Worm (Caenorhabditis elegans) whole organism, L1 larva: ENCODE measurements around the gene C46F4.3.
A peak's percentile ranks its signal among the peaks of the same experiment; 100 is the strongest.

Source experiments
- C04F5.9 ChIP-seq: sonication (generic microtip); optimal IDR thresholded peaks from 2 replicates; lab custom pipeline; 2016; ENCODE audit warnings: missing genetic modification characterization, missing compliant biosample characterization
- C34B4.2 ChIP-seq: sonication (generic microtip); optimal IDR thresholded peaks from 2 replicates; lab custom pipeline; 2017; ENCODE audit warnings: mild to moderate bottlenecking, missing genetic modification characterization, missing compliant biosample characterization
- F16B12.6 ChIP-seq: fragments of 150-350 bp; optimal IDR thresholded peaks from 2 replicates; lab custom pipeline; 2014; ENCODE audit warnings: missing biosample characterization, missing genetic modification characterization
- Y116A8C.19 ChIP-seq: sonication (generic microtip); optimal IDR thresholded peaks from 2 replicates; lab custom pipeline; 2016; ENCODE audit warnings: missing compliant biosample characterization, missing genetic modification characterization, borderline replicate concordance
- ama-1 ChIP-seq: fragments of 150-350 bp; optimal IDR thresholded peaks from 2 replicates; lab custom pipeline; 2014
- ceh-63 ChIP-seq: fragments of 200-800 bp; sonication (Bioruptor generic); optimal IDR thresholded peaks from 2 replicates; lab custom pipeline; 2018; ENCODE audit warnings: mild to moderate bottlenecking, missing genetic modification characterization, missing compliant biosample characterization
- ceh-88 ChIP-seq: fragments of 200-800 bp; sonication (Bioruptor generic); IDR thresholded peaks from 2 replicates; pipeline ENCODE4 v1.3.6; 2022; ENCODE audit warnings: missing genetic modification characterization, missing compliant biosample characterization
- ceh-90 ChIP-seq: sonication (generic microtip); optimal IDR thresholded peaks from 2 replicates; lab custom pipeline; 2016; ENCODE audit warnings: missing genetic modification characterization, missing compliant biosample characterization
- dsc-1 ChIP-seq: sonication (generic microtip); optimal IDR thresholded peaks from 2 replicates; lab custom pipeline; 2016; ENCODE audit warnings: mild to moderate bottlenecking, missing genetic modification characterization, missing compliant biosample characterization
- efl-3 ChIP-seq: fragments of 200-800 bp; sonication (Bioruptor generic); optimal IDR thresholded peaks from 2 replicates; lab custom pipeline; 2018; ENCODE audit warnings: mild to moderate bottlenecking, missing genetic modification characterization, missing compliant biosample characterization
- ets-5 ChIP-seq: fragments of 200-800 bp; sonication (Bioruptor generic); IDR thresholded peaks from 2 replicates; pipeline ENCODE4 v1.3.6; 2022; ENCODE audit warnings: missing genetic modification characterization, missing compliant biosample characterization
- fkh-10 ChIP-seq: sonication (generic microtip); optimal IDR thresholded peaks from 2 replicates; lab custom pipeline; 2017; ENCODE audit warnings: missing biosample characterization, missing genetic modification reagents, missing genetic modification characterization
- fkh-4 ChIP-seq: sonication (generic microtip); optimal IDR thresholded peaks from 2 replicates; lab custom pipeline; 2016; ENCODE audit warnings: missing compliant biosample characterization, missing genetic modification characterization, borderline replicate concordance
- fos-1 ChIP-seq: fragments of 150-350 bp; optimal IDR thresholded peaks from 2 replicates; lab custom pipeline; 2014; ENCODE audit warnings: missing biosample characterization, missing genetic modification characterization
- hlh-17 ChIP-seq: fragments of 200-800 bp; sonication (Bioruptor generic); optimal IDR thresholded peaks from 2 replicates; lab custom pipeline; 2018; ENCODE audit warnings: missing genetic modification characterization, mild to moderate bottlenecking, missing compliant biosample characterization, moderate library complexity, borderline replicate concordance
- hlh-4 ChIP-seq: sonication (generic microtip); optimal IDR thresholded peaks from 2 replicates; lab custom pipeline; 2016; ENCODE audit warnings: mild to moderate bottlenecking, missing genetic modification characterization, missing compliant biosample characterization
- isw-1 ChIP-seq: fragments of 200-800 bp; sonication (Bioruptor generic); IDR thresholded peaks from 2 replicates; pipeline ENCODE4 v1.3.6; 2022; ENCODE audit warnings: missing genetic modification characterization, missing compliant biosample characterization
- jun-1 ChIP-seq: fragments of 150-350 bp; optimal IDR thresholded peaks from 2 replicates; lab custom pipeline; 2014; ENCODE audit warnings: missing biosample characterization, missing genetic modification reagents, missing genetic modification characterization
- lin-14 ChIP-seq: fragments of 200-800 bp; sonication (Bioruptor generic); optimal IDR thresholded peaks from 2 replicates; lab custom pipeline; 2018; ENCODE audit warnings: mild to moderate bottlenecking, missing genetic modification characterization, moderate library complexity, missing compliant biosample characterization
- lin-35 ChIP-seq, 2 experiments: fragments of 150-350 bp; optimal IDR thresholded peaks; 2 replicates each; lab custom pipeline; 2014; ENCODE audit warnings: missing biosample characterization in 2 of 2, missing genetic modification characterization in 2 of 2, missing genetic modification reagents in 2 of 2
- lir-3 ChIP-seq: sonication (generic microtip); optimal IDR thresholded peaks from 2 replicates; lab custom pipeline; 2016; ENCODE audit warnings: mild to moderate bottlenecking, missing genetic modification characterization, moderate library complexity, missing compliant biosample characterization; ENCODE audit not compliant: poor library complexity
- mab-9 ChIP-seq: fragments of 200-800 bp; sonication (Bioruptor generic); IDR thresholded peaks from 2 replicates; pipeline ENCODE4 v1.3.6; 2022; ENCODE audit warnings: missing genetic modification reagents, missing genetic modification characterization, missing compliant biosample characterization
- mdl-1 ChIP-seq, 2 experiments: fragments of 150-350 bp; optimal IDR thresholded peaks; 2 replicates each; lab custom pipeline; 2014 to 2017; ENCODE audit warnings: missing biosample characterization in 2 of 2, missing genetic modification characterization in 2 of 2, inconsistent platforms in 1 of 2
- nhr-11 ChIP-seq: fragments of 150-350 bp; optimal IDR thresholded peaks from 2 replicates; lab custom pipeline; 2014; ENCODE audit warnings: missing biosample characterization, missing genetic modification characterization
- nhr-20 ChIP-seq: sonication (generic microtip); optimal IDR thresholded peaks from 2 replicates; lab custom pipeline; 2016; ENCODE audit warnings: mild to moderate bottlenecking, missing genetic modification characterization, missing compliant biosample characterization
- nhr-71 ChIP-seq: sonication (generic microtip); optimal IDR thresholded peaks from 2 replicates; lab custom pipeline; 2016; ENCODE audit warnings: mild to moderate bottlenecking, missing genetic modification characterization, moderate library complexity, missing compliant biosample characterization
- nhr-76 ChIP-seq: sonication (generic microtip); optimal IDR thresholded peaks from 2 replicates; lab custom pipeline; 2017; ENCODE audit warnings: missing biosample characterization, missing genetic modification characterization
- nhr-90 ChIP-seq: sonication (generic microtip); optimal IDR thresholded peaks from 2 replicates; lab custom pipeline; 2016; ENCODE audit warnings: mild to moderate bottlenecking, missing genetic modification characterization, missing compliant biosample characterization; ENCODE audit not compliant: poor library complexity
- pag-3 ChIP-seq: sonication (generic microtip); optimal IDR thresholded peaks from 2 replicates; lab custom pipeline; 2017; ENCODE audit warnings: missing genetic modification characterization, mild to moderate bottlenecking, missing compliant biosample characterization, antibody characterized with exemption, borderline replicate concordance; ENCODE audit not compliant: insufficient read depth
- pax-3 ChIP-seq: fragments of 200-800 bp; sonication (Bioruptor generic); optimal IDR thresholded peaks from 2 replicates; lab custom pipeline; 2018; ENCODE audit warnings: mild to moderate bottlenecking, missing genetic modification characterization, moderate library complexity, missing compliant biosample characterization
- snu-23 ChIP-seq: sonication (generic microtip); optimal IDR thresholded peaks from 2 replicates; lab custom pipeline; 2016; ENCODE audit warnings: missing genetic modification characterization, missing compliant biosample characterization
- sox-4 ChIP-seq: sonication (generic microtip); optimal IDR thresholded peaks from 2 replicates; lab custom pipeline; 2016; ENCODE audit warnings: missing genetic modification characterization, missing compliant biosample characterization
- sptf-1 ChIP-seq: fragments of 150-350 bp; optimal IDR thresholded peaks from 2 replicates; lab custom pipeline; 2014; ENCODE audit warnings: missing biosample characterization, missing genetic modification characterization
- sup-37 ChIP-seq: fragments of 200-800 bp; sonication (Bioruptor generic); optimal IDR thresholded peaks from 2 replicates; lab custom pipeline; 2018; ENCODE audit warnings: mild to moderate bottlenecking, missing genetic modification characterization, missing compliant biosample characterization
- swsn-7 ChIP-seq: sonication (generic microtip); optimal IDR thresholded peaks from 2 replicates; lab custom pipeline; 2016; ENCODE audit warnings: missing genetic modification characterization, missing compliant biosample characterization
- tbx-2 ChIP-seq: sonication (generic microtip); optimal IDR thresholded peaks from 2 replicates; lab custom pipeline; 2016; ENCODE audit warnings: missing genetic modification characterization, missing compliant biosample characterization
- unc-130 ChIP-seq: fragments of 150-350 bp; optimal IDR thresholded peaks from 2 replicates; lab custom pipeline; 2017; ENCODE audit warnings: missing biosample characterization, missing genetic modification characterization, inconsistent platforms
- unc-30 ChIP-seq: sonication (generic microtip); optimal IDR thresholded peaks from 2 replicates; lab custom pipeline; 2017; ENCODE audit warnings: missing biosample characterization, missing genetic modification characterization
- unc-62 ChIP-seq: fragments of 150-350 bp; optimal IDR thresholded peaks from 2 replicates; lab custom pipeline; 2014; ENCODE audit warnings: missing biosample characterization, missing genetic modification reagents, missing genetic modification characterization
- unc-86 ChIP-seq: sonication (generic microtip); optimal IDR thresholded peaks from 2 replicates; lab custom pipeline; 2016; ENCODE audit warnings: missing genetic modification characterization, missing compliant biosample characterization
- zag-1 ChIP-seq: fragments of 150-350 bp; optimal IDR thresholded peaks from 2 replicates; lab custom pipeline; 2014; ENCODE audit warnings: missing biosample characterization, missing genetic modification characterization
- ztf-11 ChIP-seq, 2 experiments: sonication (generic microtip); optimal IDR thresholded peaks; 2 replicates each; lab custom pipeline; 2016 to 2017; ENCODE audit warnings: missing genetic modification characterization in 2 of 2, missing biosample characterization in 1 of 2, missing compliant biosample characterization in 1 of 2
- ztf-4 ChIP-seq: fragments of 150-350 bp; optimal IDR thresholded peaks from 2 replicates; lab custom pipeline; 2014; ENCODE audit warnings: missing biosample characterization, missing genetic modification characterization

C46F4.3 gene

ce11 chrX:5935473-5935872 is at the start of gene C46F4.3:
Gene C46F4.3 (plus strand): TSS chrX:5935773.
- TF ChIP-seq fos-1 (tag; lab: Kevin White, UChicago), result no peak
- TF ChIP-seq efl-3 (GFP tag; lab: Kevin White, UChicago), result no peak
- no peak for TF ChIP-seq F16B12.6
- TF ChIP-seq hlh-17 (GFP tag; lab: Kevin White, UChicago), result no peak
- no peak for TF ChIP-seq ztf-4 (tag; lab: Kevin White, UChicago)
- TF ChIP-seq ama-1, result no peak
- no peak for TF ChIP-seq sup-37
- TF ChIP-seq pax-3 (tag; lab: Kevin White, UChicago), result no peak
- TF ChIP-seq pag-3, result no peak
- TF ChIP-seq unc-130, result no peak
- no peak for TF ChIP-seq tbx-2 (tag; lab: Kevin White, UChicago)
- no peak for TF ChIP-seq nhr-20
- TF ChIP-seq hlh-4 (tag; lab: Kevin White, UChicago), result no peak
- TF ChIP-seq nhr-76 (tag; lab: Kevin White, UChicago), result no peak
- TF ChIP-seq dsc-1 (tag; lab: Kevin White, UChicago), result no peak
- no peak for TF ChIP-seq lin-14 (GFP tag; lab: Kevin White, UChicago)
- no peak for TF ChIP-seq sox-4
- no peak for TF ChIP-seq sptf-1
- no peak for TF ChIP-seq fkh-4
- TF ChIP-seq unc-62 (GFP tag; lab: Kevin White, UChicago), result no peak

ce11 chrX:5890080-5890479 is 45.5 kb upstream of the C46F4.3 start, which contains the start of gene F49E10.2:
Gene F49E10.2 (plus strand): TSS chrX:5890380.
- no peak for TF ChIP-seq C04F5.9 (tag; lab: Kevin White, UChicago)
- no peak for TF ChIP-seq ceh-88 (GFP tag; lab: Robert Waterston, UW)
- TF ChIP-seq mab-9 (GFP tag; lab: Robert Waterston, UW), result no peak
- no peak for TF ChIP-seq swsn-7 (tag; lab: Kevin White, UChicago)
- TF ChIP-seq jun-1 (tag; lab: Kevin White, UChicago), result no peak
- TF ChIP-seq unc-30, result no peak
- TF ChIP-seq ets-5, result no peak
- no peak for TF ChIP-seq snu-23 (GFP tag; lab: Kevin White, UChicago)
- no peak for TF ChIP-seq lir-3 (tag; lab: Kevin White, UChicago)
- TF ChIP-seq dsc-1 (tag; lab: Kevin White, UChicago), result no peak
- no peak for TF ChIP-seq ceh-63 (GFP tag; lab: Kevin White, UChicago)
- TF ChIP-seq nhr-11 (tag; lab: Kevin White, UChicago), result no peak

DNA sequence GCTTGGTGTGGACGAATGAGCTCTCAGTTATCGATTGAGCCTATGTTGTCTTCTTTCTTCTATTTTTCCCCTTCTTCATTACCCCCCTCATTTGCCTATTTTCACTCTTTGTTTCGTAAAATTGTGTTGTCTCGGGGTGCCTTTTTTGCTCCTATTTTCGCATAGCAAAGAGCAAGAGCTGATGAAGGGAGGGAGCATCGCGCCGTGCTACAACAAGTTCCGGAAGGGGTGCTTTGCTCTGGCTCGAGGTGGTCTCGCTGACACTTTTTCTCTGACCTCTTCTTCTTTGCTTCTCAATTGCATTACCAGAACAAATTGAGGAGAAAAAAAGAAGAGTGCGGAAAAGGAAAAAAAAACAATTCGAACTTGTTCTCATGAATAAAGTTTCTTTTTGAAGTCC is 39.6 kb upstream of the C46F4.3 start:
- TF ChIP-seq nhr-71 (tag; lab: Kevin White, UChicago) (peak; percentile 14), lin-35 (GFP tag; optimal IDR thresholded peaks at IDR 0.05; lab: Kevin White, UChicago) (no peak), tbx-2 (tag; lab: Kevin White, UChicago) (peak; percentile 51), ceh-90 (no peak), nhr-11 (tag; lab: Kevin White, UChicago) (no peak), lin-14 (GFP tag; lab: Kevin White, UChicago) (peak; percentile 72), fkh-10 (GFP tag; lab: Kevin White, UChicago) (peak; percentile 95), mdl-1 (tag; optimal IDR thresholded peaks at IDR 0.05; lab: Kevin White, UChicago) (no peak), unc-86 (tag; lab: Kevin White, UChicago) (peak; percentile 32), lir-3 (tag; lab: Kevin White, UChicago) (no peak)

ce11 chrX:5897038-5897437 is 38.5 kb upstream of the C46F4.3 start, which contains the start of gene tbc-16:
Gene tbc-16 (plus strand): TSS chrX:5897338.
- no peak for TF ChIP-seq C34B4.2
- no peak for TF ChIP-seq hlh-4 (tag; lab: Kevin White, UChicago)
- no peak for TF ChIP-seq ztf-11 (tag; optimal IDR thresholded peaks at IDR 0.05; lab: Kevin White, UChicago)
- TF ChIP-seq fos-1 (tag; lab: Kevin White, UChicago), result no peak
- no peak for TF ChIP-seq ets-5
- no peak for TF ChIP-seq isw-1 (GFP tag; lab: Robert Waterston, UW)
- no peak for TF ChIP-seq zag-1 (tag; lab: Kevin White, UChicago)
- TF ChIP-seq nhr-90 (tag; lab: Kevin White, UChicago), result no peak
- TF ChIP-seq dsc-1 (tag; lab: Kevin White, UChicago), result no peak
- TF ChIP-seq sox-4, result no peak
- no peak for TF ChIP-seq Y116A8C.19
